Worm (Caenorhabditis elegans): ENCODE data around the gene ugt-61.

ugt-61 gene

ce11 chrV:4707646-4708045 lies 34.6 kb upstream of the ugt-61 start:
- TF ChIP-seq unc-62 (GFP tag; optimal IDR thresholded peaks at IDR 0.05) (no peak), mls-2 (tag; optimal IDR thresholded peaks at IDR 0.05) (no peak), lin-13 (tag; optimal IDR thresholded peaks at IDR 0.05) (no peak), ceh-83 (GFP tag; optimal IDR thresholded peaks at IDR 0.05) (no peak), ham-2 (GFP tag; optimal IDR thresholded peaks at IDR 0.05) (no peak), lsy-2 (tag; optimal IDR thresholded peaks at IDR 0.05) (no peak), M03D4.4 (tag; optimal IDR thresholded peaks at IDR 0.05) (no peak), mep-1 (tag; optimal IDR thresholded peaks at IDR 0.05) (no peak), unc-120 (tag; optimal IDR thresholded peaks at IDR 0.05; ENCODE audit: poor library complexity, severe bottlenecking) (no peak), ceh-39 (tag; optimal IDR thresholded peaks at IDR 0.05) (no peak), zip-8 (tag; optimal IDR thresholded peaks at IDR 0.05) (no peak)

- TF ChIP-seq nhr-12 (tag; optimal IDR thresholded peaks at IDR 0.05) (no peak), mep-1 (tag; optimal IDR thresholded peaks at IDR 0.05) (no peak), mab-5 (tag; optimal IDR thresholded peaks at IDR 0.05) (no peak), nhr-76 (tag; optimal IDR thresholded peaks at IDR 0.05) (no peak), ceh-43 (GFP tag; optimal IDR thresholded peaks at IDR 0.05) (no peak), snpc-4 (tag; optimal IDR thresholded peaks at IDR 0.05) (no peak), ham-2 (GFP tag; optimal IDR thresholded peaks at IDR 0.05) (no peak), sem-2 (GFP tag; optimal IDR thresholded peaks at IDR 0.05) (no peak), nhr-28 (tag; optimal IDR thresholded peaks at IDR 0.05) (no peak), unc-39 (tag; optimal IDR thresholded peaks at IDR 0.05) (no peak), ces-1 (GFP tag; optimal IDR thresholded peaks at IDR 0.05) (no peak), nhr-2 (tag; optimal IDR thresholded peaks at IDR 0.05) (no peak), ztf-11 (tag; optimal IDR thresholded peaks at IDR 0.05) (no peak), tbx-8 (GFP tag; optimal IDR thresholded peaks at IDR 0.05) (no peak), sptf-1 (tag; optimal IDR thresholded peaks at IDR 0.05) (no peak), lsy-2 (tag; optimal IDR thresholded peaks at IDR 0.05) (no peak), drap-1 (GFP tag; optimal IDR thresholded peaks at IDR 0.05) (no peak), mls-2 (tag; optimal IDR thresholded peaks at IDR 0.05) (no peak), unc-120 (tag; optimal IDR thresholded peaks at IDR 0.05; ENCODE audit: poor library complexity, severe bottlenecking) (no peak), bed-3 (GFP tag; optimal IDR thresholded peaks at IDR 0.05) (no peak)
Observed at ce11 chrV:4710464-4710863, 31.8 kb upstream of the ugt-61 start, which contains the start of gene oac-24. Gene oac-24, plus strand, starts transcription at chrV:4710764.

- TF ChIP-seq nhr-2 (tag; optimal IDR thresholded peaks at IDR 0.05) (no peak), ces-1 (GFP tag; optimal IDR thresholded peaks at IDR 0.05) (no peak), elt-3 (tag; optimal IDR thresholded peaks at IDR 0.05) (no peak), ham-2 (GFP tag; optimal IDR thresholded peaks at IDR 0.05) (no peak), mab-5 (tag; optimal IDR thresholded peaks at IDR 0.05) (no peak)
Observed at ce11 chrV:4719965-4720364, 22.3 kb upstream of the ugt-61 start, which contains the start of gene prx-6. Gene prx-6, minus strand, starts transcription at chrV:4720093.

ce11 chrV:4720884-4721464 lies 21.2 kb upstream of the ugt-61 start:
- TF ChIP-seq ceh-83 (GFP tag; optimal IDR thresholded peaks at IDR 0.05), result no peak
- TF ChIP-seq ham-2 (GFP tag; optimal IDR thresholded peaks at IDR 0.05), result no peak
- no peak for TF ChIP-seq lin-32 (GFP tag; optimal IDR thresholded peaks at IDR 0.05)
- TF ChIP-seq nhr-76 (tag; optimal IDR thresholded peaks at IDR 0.05), result no peak
- TF ChIP-seq snpc-4 (tag; optimal IDR thresholded peaks at IDR 0.05), result no peak
- no peak for TF ChIP-seq blmp-1 (tag; optimal IDR thresholded peaks at IDR 0.05)
- no peak for TF ChIP-seq mls-2 (tag; optimal IDR thresholded peaks at IDR 0.05)
- TF ChIP-seq sem-2 (GFP tag; optimal IDR thresholded peaks at IDR 0.05), result no peak

- TF ChIP-seq mls-2 (tag; optimal IDR thresholded peaks at IDR 0.05) (no peak), nhr-76 (tag; optimal IDR thresholded peaks at IDR 0.05) (no peak), ztf-11 (tag; optimal IDR thresholded peaks at IDR 0.05) (no peak), lin-32 (GFP tag; optimal IDR thresholded peaks at IDR 0.05) (no peak), mab-5 (tag; optimal IDR thresholded peaks at IDR 0.05) (no peak), hlh-1 (tag; optimal IDR thresholded peaks at IDR 0.05) (no peak), mep-1 (tag; optimal IDR thresholded peaks at IDR 0.05) (no peak), bed-3 (GFP tag; optimal IDR thresholded peaks at IDR 0.05) (no peak), unc-120 (tag; optimal IDR thresholded peaks at IDR 0.05; ENCODE audit: poor library complexity, severe bottlenecking) (no peak), flh-1 (GFP tag; optimal IDR thresholded peaks at IDR 0.05) (no peak), tbx-8 (GFP tag; optimal IDR thresholded peaks at IDR 0.05) (no peak), unc-39 (tag; optimal IDR thresholded peaks at IDR 0.05) (no peak), M03D4.4 (tag; optimal IDR thresholded peaks at IDR 0.05) (no peak)
Observed at ce11 chrV:4722314-4722713, 19.9 kb upstream of the ugt-61 start, which contains the start of gene F39G3.5. Gene F39G3.5, plus strand, starts transcription at chrV:4722614.

Data from whole organism, mixed stage, embryonic.